Fruit fly (Drosophila melanogaster) whole organism, embryonic: Measurements from ENCODE around the gene yellow-g2.

Source experiments
- Bgb ChIP-seq: fragments of 200-800 bp; sonication (Bioruptor generic); IDR thresholded peaks from 2 replicates; pipeline ENCODE4 v1.3.6; 2022; ENCODE audit warnings: missing biosample characterization, missing genetic modification characterization; ENCODE audit not compliant: partially characterized antibody
- CG13123 ChIP-seq: fragments of 200-800 bp; sonication (Bioruptor generic); optimal IDR thresholded peaks from 2 replicates; lab custom pipeline; 2016; ENCODE audit warnings: missing biosample characterization, missing genetic modification characterization
- CG13894 ChIP-seq: fragments of 200-800 bp; sonication (Bioruptor generic); optimal IDR thresholded peaks from 3 replicates; lab custom pipeline; 2018; ENCODE audit warnings: missing biosample characterization, mild to moderate bottlenecking, missing genetic modification characterization, moderate library complexity
- CG2116 ChIP-seq: fragments of 200-800 bp; sonication (Bioruptor generic); optimal IDR thresholded peaks from 3 replicates; lab custom pipeline; 2018; ENCODE audit warnings: missing biosample characterization, mild to moderate bottlenecking, missing genetic modification characterization
- CG31441 ChIP-seq: fragments of 200-800 bp; sonication (Bioruptor generic); IDR thresholded peaks from 2 replicates; pipeline ENCODE4 v1.3.6; 2022; ENCODE audit warnings: missing biosample characterization, missing genetic modification characterization
- CG7357 ChIP-seq: fragments of 200-800 bp; sonication (Bioruptor generic); IDR thresholded peaks from 3 replicates; pipeline ENCODE4 v1.3.6; 2022; ENCODE audit warnings: missing biosample characterization, missing genetic modification characterization
- CG8765 ChIP-seq: fragments of 200-800 bp; sonication (Bioruptor generic); IDR thresholded peaks from 2 replicates; pipeline ENCODE4 v1.3.6; 2022; ENCODE audit warnings: missing biosample characterization, missing genetic modification characterization
- Opbp ChIP-seq: fragments of 200-800 bp; sonication (Bioruptor generic); IDR thresholded peaks from 3 replicates; pipeline ENCODE4 v1.3.6; 2022; ENCODE audit warnings: missing biosample characterization, missing genetic modification characterization; ENCODE audit not compliant: partially characterized antibody
- Tbp ChIP-seq: fragments of >200 bp; optimal IDR thresholded peaks from 2 replicates; lab custom pipeline; 2018; ENCODE audit warnings: missing biosample characterization, missing genetic modification characterization
- ind ChIP-seq: fragments of 200-800 bp; sonication (Bioruptor generic); optimal IDR thresholded peaks from 3 replicates; lab custom pipeline; 2016; ENCODE audit warnings: missing biosample characterization, missing genetic modification characterization
- pan ChIP-seq, 4 experiments: fragments of >200 bp in 3 of 4; fragments of 200-800 bp in 1 of 4; sonication (Bioruptor generic) in 1 of 4; optimal IDR thresholded peaks in 3 of 4; IDR thresholded peaks in 1 of 4; 2 replicates each; pipeline versions ENCODE4 v1.3.6 to Lab custom; 2017 to 2022; ENCODE audit warnings: missing biosample characterization in 2 of 4, missing genetic modification characterization in 2 of 4, mixed read lengths in 1 of 4
- so ChIP-seq: fragments of 200-800 bp; sonication (Bioruptor generic); IDR thresholded peaks from 3 replicates; pipeline ENCODE4 v1.3.6; 2022; ENCODE audit warnings: missing biosample characterization, missing genetic modification characterization
- trem ChIP-seq: fragments of 200-800 bp; optimal IDR thresholded peaks from 3 replicates; lab custom pipeline; 2019; ENCODE audit warnings: missing biosample characterization, mild to moderate bottlenecking, missing genetic modification characterization, moderate library complexity

DNA sequence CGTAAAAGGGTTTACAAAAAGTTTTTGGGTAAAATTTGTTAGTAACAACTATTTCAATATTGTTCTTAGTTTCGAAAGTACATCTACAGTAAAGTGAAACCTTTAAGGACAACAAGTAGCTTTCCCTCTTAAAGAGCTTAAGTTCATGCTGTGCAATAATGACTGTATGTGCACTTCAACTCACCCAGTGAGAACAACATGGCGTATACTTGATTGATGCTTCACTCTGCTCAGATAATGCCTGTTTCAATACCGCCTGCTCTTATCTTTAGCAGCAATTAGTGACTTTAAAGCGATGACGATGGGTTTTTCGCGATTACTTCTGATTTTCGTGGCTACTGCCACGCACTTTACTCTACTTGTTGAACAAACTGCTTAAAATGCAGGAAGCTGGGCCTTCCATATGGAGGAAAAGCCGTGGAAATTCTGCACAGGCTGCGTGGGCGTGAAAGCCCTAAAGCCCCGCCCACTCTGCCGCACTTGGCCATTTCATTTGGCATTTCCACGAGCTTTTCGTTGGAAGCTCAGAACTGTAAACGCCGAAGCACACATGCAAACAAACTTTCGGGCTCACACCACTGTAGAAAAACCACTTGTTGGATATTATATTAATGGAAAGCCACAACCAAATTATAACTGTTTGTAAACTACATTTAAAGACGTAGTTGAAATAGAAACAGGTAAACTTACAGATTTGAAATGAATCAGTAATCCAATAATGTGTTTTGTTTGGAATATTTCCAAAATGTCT is 19.8 kb upstream of the yellow-g2 start:
- no peak for TF ChIP-seq CG13123 (GFP tag; lab: Kevin White, UChicago)
- no peak for TF ChIP-seq CG31441 (GFP tag; lab: Robert Waterston, UW)
- TF ChIP-seq CG13894 (tag; lab: Kevin White, UChicago), result no peak
- TF ChIP-seq Bgb, result no peak
- TF ChIP-seq so (GFP tag; lab: Robert Waterston, UW), result no peak
- TF ChIP-seq CG8765 (GFP tag; lab: Robert Waterston, UW), result no peak
- no peak for TF ChIP-seq Tbp (GFP tag; lab: Kevin White, UChicago)
- no peak for TF ChIP-seq ind
- no peak for TF ChIP-seq trem (tag; lab: Kevin White, UChicago)
- no peak for TF ChIP-seq pan (optimal IDR thresholded peaks at IDR 0.05; lab: Kevin White, UChicago)
- TF ChIP-seq pan (GFP tag; optimal IDR thresholded peaks at IDR 0.05 in 1 of 2, IDR thresholded peaks at IDR 0.05 in 1 of 2), result no peak
- no peak for TF ChIP-seq CG2116
- TF ChIP-seq CG7357 (GFP tag; lab: Robert Waterston, UW), result no peak
- no peak for TF ChIP-seq Opbp (GFP tag; lab: Robert Waterston, UW)
